Worm (Caenorhabditis elegans) whole organism, young adult: ENCODE results near the gene decr-1.3.

ENCODE experiments used
- B0035.1 ChIP-seq: sonication (generic microtip); optimal IDR thresholded peaks from 2 replicates; lab custom pipeline; 2016; ENCODE audit warnings: missing genetic modification characterization, mild to moderate bottlenecking, missing compliant biosample characterization, missing genotype, missing genetic modification reagents
- B0261.1 ChIP-seq: sonication (generic microtip); optimal IDR thresholded peaks from 2 replicates; lab custom pipeline; 2016; ENCODE audit warnings: mild to moderate bottlenecking, missing genetic modification characterization, moderate library complexity, missing compliant biosample characterization
- C17E4.6 ChIP-seq: fragments of 200-800 bp; sonication (Bioruptor generic); IDR thresholded peaks from 2 replicates; pipeline ENCODE4 v1.3.6; 2022; ENCODE audit warnings: missing genetic modification reagents, missing genetic modification characterization, missing compliant biosample characterization
- F22D6.2 ChIP-seq: sonication (generic microtip); optimal IDR thresholded peaks from 2 replicates; lab custom pipeline; 2016; ENCODE audit warnings: mild to moderate bottlenecking, missing genetic modification characterization, missing compliant biosample characterization
- F33H1.4 ChIP-seq: fragments of 200-800 bp; sonication (Bioruptor generic); IDR thresholded peaks from 2 replicates; pipeline ENCODE4 v1.3.6; 2022; ENCODE audit warnings: missing genetic modification reagents, missing genetic modification characterization, missing compliant biosample characterization
- F37B4.10 ChIP-seq: fragments of 200-800 bp; sonication (Bioruptor generic); IDR thresholded peaks from 2 replicates; pipeline ENCODE4 v1.3.6; 2022; ENCODE audit warnings: missing genetic modification characterization, missing compliant biosample characterization
- F49E8.2 ChIP-seq: sonication (generic microtip); optimal IDR thresholded peaks from 3 replicates; lab custom pipeline; 2017; ENCODE audit warnings: missing genetic modification characterization, mild to moderate bottlenecking, missing compliant biosample characterization, antibody characterized with exemption, moderate library complexity; ENCODE audit not compliant: insufficient read depth
- F57A8.1 ChIP-seq: fragments of 200-800 bp; sonication (Bioruptor generic); optimal IDR thresholded peaks from 2 replicates; lab custom pipeline; 2018; ENCODE audit warnings: mild to moderate bottlenecking, missing genetic modification characterization, moderate library complexity, missing compliant biosample characterization
- K11D2.4 ChIP-seq: fragments of 200-800 bp; sonication (Bioruptor generic); IDR thresholded peaks from 2 replicates; pipeline ENCODE4 v1.3.6; 2022; ENCODE audit warnings: missing genetic modification reagents, missing genetic modification characterization, missing compliant biosample characterization
- T07F8.4 ChIP-seq: sonication (generic microtip); optimal IDR thresholded peaks from 2 replicates; lab custom pipeline; 2016; ENCODE audit warnings: mild to moderate bottlenecking, missing genetic modification characterization, moderate library complexity, missing compliant biosample characterization
- Y67H2A.10 ChIP-seq: fragments of 200-800 bp; sonication (Bioruptor generic); conservative IDR thresholded peaks from 2 replicates; pipeline ENCODE4 v1.3.6; 2022; ENCODE audit warnings: missing genetic modification reagents, missing genetic modification characterization, missing compliant biosample characterization
- attf-5 ChIP-seq: fragments of 200-800 bp; sonication (Bioruptor generic); optimal IDR thresholded peaks from 2 replicates; lab custom pipeline; 2018; ENCODE audit warnings: mild to moderate bottlenecking, missing genetic modification characterization, missing compliant biosample characterization
- attf-6 ChIP-seq: fragments of 200-800 bp; sonication (Bioruptor generic); IDR thresholded peaks from 2 replicates; pipeline ENCODE4 v1.3.6; 2022; ENCODE audit warnings: missing genetic modification reagents, missing genetic modification characterization, missing compliant biosample characterization
- bed-1 ChIP-seq: fragments of 200-800 bp; sonication (Bioruptor generic); IDR thresholded peaks from 2 replicates; pipeline ENCODE4 v1.3.6; 2022; ENCODE audit warnings: missing genetic modification reagents, missing genetic modification characterization, missing compliant biosample characterization
- ccch-3 ChIP-seq: fragments of 200-800 bp; sonication (Bioruptor generic); optimal IDR thresholded peaks from 2 replicates; lab custom pipeline; 2018; ENCODE audit warnings: mild to moderate bottlenecking, missing genetic modification characterization, missing compliant biosample characterization
- ceh-27 ChIP-seq: fragments of 200-800 bp; sonication (Bioruptor generic); optimal IDR thresholded peaks from 2 replicates; lab custom pipeline; 2018; ENCODE audit warnings: mild to moderate bottlenecking, missing genetic modification characterization, moderate library complexity, missing compliant biosample characterization
- ceh-91 ChIP-seq: fragments of 200-800 bp; sonication (Bioruptor generic); IDR thresholded peaks from 2 replicates; pipeline ENCODE4 v1.3.6; 2022; ENCODE audit warnings: missing genetic modification reagents, missing genetic modification characterization, missing compliant biosample characterization
- chd-7 ChIP-seq: sonication (generic microtip); optimal IDR thresholded peaks from 2 replicates; lab custom pipeline; 2016; ENCODE audit warnings: mild to moderate bottlenecking, missing genetic modification characterization, moderate library complexity, missing compliant biosample characterization
- die-1 ChIP-seq: sonication (generic microtip); optimal IDR thresholded peaks from 2 replicates; lab custom pipeline; 2016; ENCODE audit warnings: missing genotype, mild to moderate bottlenecking, missing genetic modification characterization, missing compliant biosample characterization
- dpff-1 ChIP-seq: sonication (generic microtip); optimal IDR thresholded peaks from 2 replicates; lab custom pipeline; 2017; ENCODE audit warnings: mild to moderate bottlenecking, missing genetic modification characterization, missing compliant biosample characterization
- dpl-1 ChIP-seq: fragments of 150-350 bp; optimal IDR thresholded peaks from 2 replicates; lab custom pipeline; 2014; ENCODE audit warnings: missing biosample characterization, missing genetic modification reagents, missing genetic modification characterization
- egl-44 ChIP-seq: fragments of 200-800 bp; sonication (Bioruptor generic); IDR thresholded peaks from 2 replicates; pipeline ENCODE4 v1.3.6; 2022; ENCODE audit warnings: missing genetic modification reagents, missing genetic modification characterization, missing compliant biosample characterization
- egrh-3 ChIP-seq: fragments of 200-800 bp; sonication (Bioruptor generic); IDR thresholded peaks from 2 replicates; pipeline ENCODE4 v1.3.6; 2022; ENCODE audit warnings: missing genetic modification reagents, missing genetic modification characterization, missing compliant biosample characterization
- ets-4 ChIP-seq: fragments of 200-800 bp; sonication (Bioruptor generic); optimal IDR thresholded peaks from 2 replicates; lab custom pipeline; 2018; ENCODE audit warnings: mild to moderate bottlenecking, missing genetic modification characterization, missing compliant biosample characterization
- fkh-3 ChIP-seq: sonication (generic microtip); optimal IDR thresholded peaks from 2 replicates; lab custom pipeline; 2016; ENCODE audit warnings: mild to moderate bottlenecking, missing genetic modification characterization, missing compliant biosample characterization
- hmg-1.2 ChIP-seq: fragments of 200-800 bp; sonication (Bioruptor generic); IDR thresholded peaks from 2 replicates; pipeline ENCODE4 v1.3.6; 2022; ENCODE audit warnings: missing genetic modification reagents, missing genetic modification characterization, missing compliant biosample characterization
- hrde-1 ChIP-seq: sonication (generic microtip); optimal IDR thresholded peaks from 2 replicates; lab custom pipeline; 2016; ENCODE audit warnings: missing genetic modification characterization, mild to moderate bottlenecking, missing compliant biosample characterization, moderate library complexity, missing genotype, missing genetic modification reagents, borderline replicate concordance
- hsf-1 ChIP-seq: fragments of 200-800 bp; sonication (Bioruptor generic); IDR thresholded peaks from 2 replicates; pipeline ENCODE4 v1.3.6; 2022; ENCODE audit warnings: missing genetic modification reagents, missing genetic modification characterization, missing compliant biosample characterization
- lin-35 ChIP-seq, 3 experiments: fragments of 150-350 bp in 2 of 3; sonication (generic microtip) in 1 of 3; optimal IDR thresholded peaks; 2 replicates each; lab custom pipeline; 2014 to 2018; ENCODE audit warnings: missing biosample characterization in 3 of 3, missing genetic modification characterization in 3 of 3, missing genetic modification reagents in 3 of 3
- lin-40 ChIP-seq: sonication (generic microtip); optimal IDR thresholded peaks from 2 replicates; lab custom pipeline; 2016; ENCODE audit warnings: missing genetic modification characterization, mild to moderate bottlenecking, missing compliant biosample characterization, missing genotype, missing genetic modification reagents
- madf-10 ChIP-seq: sonication (generic microtip); optimal IDR thresholded peaks from 2 replicates; lab custom pipeline; 2016; ENCODE audit warnings: mild to moderate bottlenecking, missing genetic modification characterization, missing compliant biosample characterization
- madf-6 ChIP-seq: fragments of 200-800 bp; sonication (Bioruptor generic); IDR thresholded peaks from 2 replicates; pipeline ENCODE4 v1.3.6; 2022; ENCODE audit warnings: missing genetic modification reagents, missing genetic modification characterization, missing compliant biosample characterization
- mxl-1 ChIP-seq: sonication (generic microtip); optimal IDR thresholded peaks from 2 replicates; lab custom pipeline; 2016; ENCODE audit warnings: missing genetic modification characterization, missing compliant biosample characterization
- nfya-1 ChIP-seq: sonication (generic microtip); optimal IDR thresholded peaks from 2 replicates; lab custom pipeline; 2017; ENCODE audit warnings: antibody characterized with exemption, missing compliant biosample characterization, missing genetic modification characterization, borderline replicate concordance; ENCODE audit not compliant: insufficient read depth
- nhr-80 ChIP-seq: sonication (generic microtip); optimal IDR thresholded peaks from 2 replicates; lab custom pipeline; 2016; ENCODE audit warnings: missing genetic modification characterization, missing compliant biosample characterization
- rcor-1 ChIP-seq: fragments of 200-800 bp; sonication (Bioruptor generic); IDR thresholded peaks from 2 replicates; pipeline ENCODE4 v1.3.6; 2022; ENCODE audit warnings: missing genetic modification reagents, missing genetic modification characterization, missing compliant biosample characterization
- rec-8 ChIP-seq, 2 experiments: sonication (generic microtip); optimal IDR thresholded peaks; 2 replicates each; lab custom pipeline; 2016; ENCODE audit warnings: mild to moderate bottlenecking in 2 of 2, missing genetic modification characterization in 2 of 2, missing genetic modification reagents in 2 of 2, missing genotype in 2 of 2, missing biosample characterization in 1 of 2, missing compliant biosample characterization in 1 of 2, moderate library complexity in 1 of 2
- repo-1 ChIP-seq: sonication (generic microtip); optimal IDR thresholded peaks from 2 replicates; lab custom pipeline; 2017; ENCODE audit warnings: mild to moderate bottlenecking, missing genetic modification characterization, missing compliant biosample characterization
- snpc-4 ChIP-seq, 5 experiments: fragments of 150-350 bp in 1 of 5; sonication (generic microtip) in 4 of 5; optimal IDR thresholded peaks; 2 replicates each; lab custom pipeline; 2014 to 2018; ENCODE audit warnings: missing genetic modification characterization in 5 of 5, missing biosample characterization in 3 of 5, antibody characterized with exemption in 2 of 5, mild to moderate bottlenecking in 2 of 5, missing compliant biosample characterization in 2 of 5, missing genotype in 2 of 5, moderate library complexity in 2 of 5, missing genetic modification reagents in 1 of 5
- somi-1 ChIP-seq: fragments of 200-800 bp; sonication (Bioruptor generic); optimal IDR thresholded peaks from 2 replicates; lab custom pipeline; 2018; ENCODE audit warnings: mild to moderate bottlenecking, missing genetic modification characterization, missing compliant biosample characterization
- sptf-2 ChIP-seq: fragments of 200-800 bp; sonication (Bioruptor generic); optimal IDR thresholded peaks from 2 replicates; lab custom pipeline; 2018; ENCODE audit warnings: mild to moderate bottlenecking, missing genetic modification characterization, missing compliant biosample characterization
- tbx-9 ChIP-seq: sonication (generic microtip); optimal IDR thresholded peaks from 2 replicates; lab custom pipeline; 2016; ENCODE audit warnings: borderline replicate concordance, missing genetic modification characterization, inconsistent platforms, missing compliant biosample characterization
- tlf-1 ChIP-seq: fragments of 200-800 bp; sonication (Bioruptor generic); optimal IDR thresholded peaks from 2 replicates; lab custom pipeline; 2018; ENCODE audit warnings: mild to moderate bottlenecking, missing genetic modification characterization, missing compliant biosample characterization
- zfh-2 ChIP-seq: fragments of 200-800 bp; sonication (Bioruptor generic); conservative IDR thresholded peaks from 2 replicates; pipeline ENCODE4 v1.3.6; 2022; ENCODE audit warnings: missing genetic modification reagents, missing genetic modification characterization, missing compliant biosample characterization
- ztf-18 ChIP-seq: sonication (generic microtip); optimal IDR thresholded peaks from 2 replicates; lab custom pipeline; 2016; ENCODE audit warnings: missing genotype, mild to moderate bottlenecking, missing genetic modification characterization, missing compliant biosample characterization
- ztf-26 ChIP-seq: sonication (generic microtip); optimal IDR thresholded peaks from 2 replicates; lab custom pipeline; 2017; ENCODE audit warnings: missing genetic modification characterization, missing compliant biosample characterization
- ztf-28 ChIP-seq: fragments of 200-800 bp; sonication (Bioruptor generic); IDR thresholded peaks from 2 replicates; pipeline ENCODE4 v1.3.6; 2022; ENCODE audit warnings: missing genetic modification reagents, missing genetic modification characterization, missing compliant biosample characterization

decr-1.3 gene

DNA sequence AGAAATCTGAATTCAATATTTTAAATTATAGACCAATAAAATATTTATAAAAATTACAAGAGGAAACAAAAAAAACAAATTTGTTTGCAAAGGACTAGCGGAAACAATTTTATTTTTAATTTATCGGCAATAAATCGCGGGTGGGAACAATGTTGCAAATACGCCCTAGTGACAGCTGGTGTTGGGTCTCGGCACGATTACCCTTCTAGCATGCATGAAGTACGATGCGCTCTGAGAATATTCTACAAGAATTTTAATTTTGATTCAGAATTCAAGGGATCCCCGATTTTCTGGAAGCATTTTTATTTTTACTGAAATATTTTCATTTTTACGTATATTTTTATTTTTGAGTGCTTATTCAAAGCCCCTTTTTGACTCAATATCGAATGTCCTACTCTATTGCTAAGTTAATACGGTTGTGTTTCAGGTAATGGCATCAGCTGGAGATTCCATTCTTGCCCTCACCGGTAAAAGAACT lies 11.7 kb upstream of the decr-1.3 start, which contains the start of the genes mig-5 and cct-1 (continued):
- TF ChIP-seq egrh-3 (GFP tag; lab: Robert Waterston, UW) (no peak), K11D2.4 (GFP tag; lab: Robert Waterston, UW) (peak; percentile 94), F22D6.2 (tag; lab: Kevin White, UChicago) (peak; percentile 60), ztf-28 (GFP tag; lab: Robert Waterston, UW) (0 out of 2 replicates have a peak, but pooled peaks have one; percentile 18), C17E4.6 (peak; percentile 81), lin-35 (GFP tag; optimal IDR thresholded peaks at IDR 0.05; lab: Kevin White, UChicago) (peak in 2 of 3 experiments; percentile 77 to 92), T07F8.4 (peak; percentile 9), B0261.1 (tag; lab: Kevin White, UChicago) (no peak), tlf-1 (GFP tag; lab: Kevin White, UChicago) (peak; percentile 84), zfh-2 (GFP tag; lab: Robert Waterston, UW) (no peak), fkh-3 (tag; lab: Kevin White, UChicago) (no peak), bed-1 (GFP tag; lab: Robert Waterston, UW) (no peak), die-1 (tag; lab: Kevin White, UChicago) (peak; percentile 30), somi-1 (GFP tag; lab: Kevin White, UChicago) (peak; percentile 87), madf-6 (peak; percentile 85), ceh-27 (GFP tag; lab: Kevin White, UChicago) (peak; percentile 84), F33H1.4 (GFP tag; lab: Robert Waterston, UW) (peak; percentile 100), madf-10 (tag; lab: Kevin White, UChicago) (peak; percentile 86), dpl-1 (GFP tag; lab: Kevin White, UChicago) (peak; percentile 53), rcor-1 (GFP tag; lab: Robert Waterston, UW) (peak; percentile 91), lin-40 (tag; lab: Kevin White, UChicago) (peak; percentile 96), egl-44 (GFP tag; lab: Robert Waterston, UW) (no peak), B0035.1 (peak; percentile 46), tbx-9 (no peak), ztf-18 (tag; lab: Kevin White, UChicago) (peak; percentile 77), attf-6 (0 out of 2 replicates have a peak, but pooled peaks have one; percentile 33), nhr-80 (tag; lab: Kevin White, UChicago) (peak; percentile 62), chd-7 (tag; lab: Kevin White, UChicago) (peak; percentile 7), rec-8 (tag; optimal IDR thresholded peaks at IDR 0.05; lab: Kevin White, UChicago) (no peak), mxl-1 (tag; lab: Kevin White, UChicago) (no peak), ccch-3 (no peak), Y67H2A.10 (GFP tag; lab: Robert Waterston, UW) (peak; percentile 54; the same call in 1 of the 2 replicates), dpff-1 (tag; lab: Kevin White, UChicago) (no peak), F57A8.1 (GFP tag; lab: Kevin White, UChicago) (no peak), F37B4.10 (no peak), hrde-1 (tag; lab: Kevin White, UChicago) (peak; percentile 17), hsf-1 (GFP tag; lab: Robert Waterston, UW) (peak; percentile 90), F49E8.2 (tag; lab: Kevin White, UChicago) (peak; percentile 70), ztf-26 (tag; lab: Kevin White, UChicago) (peak; percentile 74), ets-4 (GFP tag; lab: Kevin White, UChicago) (no peak), nfya-1 (tag; lab: Kevin White, UChicago) (no peak), snpc-4 (GFP tag; optimal IDR thresholded peaks at IDR 0.05; lab: Kevin White, UChicago) (peak; percentile 57), snpc-4 (tag; optimal IDR thresholded peaks at IDR 0.05; lab: Kevin White, UChicago) (peak; percentile 75 to 83 (median 76)), repo-1 (peak; percentile 84), sptf-2 (no peak), attf-5 (peak; percentile 96), hmg-1.2 (peak; percentile 75), ceh-91 (GFP tag; lab: Robert Waterston, UW) (peak; percentile 87)
